Fruit fly (Drosophila melanogaster): Measurements from ENCODE around the gene Pdss2.

DNA sequence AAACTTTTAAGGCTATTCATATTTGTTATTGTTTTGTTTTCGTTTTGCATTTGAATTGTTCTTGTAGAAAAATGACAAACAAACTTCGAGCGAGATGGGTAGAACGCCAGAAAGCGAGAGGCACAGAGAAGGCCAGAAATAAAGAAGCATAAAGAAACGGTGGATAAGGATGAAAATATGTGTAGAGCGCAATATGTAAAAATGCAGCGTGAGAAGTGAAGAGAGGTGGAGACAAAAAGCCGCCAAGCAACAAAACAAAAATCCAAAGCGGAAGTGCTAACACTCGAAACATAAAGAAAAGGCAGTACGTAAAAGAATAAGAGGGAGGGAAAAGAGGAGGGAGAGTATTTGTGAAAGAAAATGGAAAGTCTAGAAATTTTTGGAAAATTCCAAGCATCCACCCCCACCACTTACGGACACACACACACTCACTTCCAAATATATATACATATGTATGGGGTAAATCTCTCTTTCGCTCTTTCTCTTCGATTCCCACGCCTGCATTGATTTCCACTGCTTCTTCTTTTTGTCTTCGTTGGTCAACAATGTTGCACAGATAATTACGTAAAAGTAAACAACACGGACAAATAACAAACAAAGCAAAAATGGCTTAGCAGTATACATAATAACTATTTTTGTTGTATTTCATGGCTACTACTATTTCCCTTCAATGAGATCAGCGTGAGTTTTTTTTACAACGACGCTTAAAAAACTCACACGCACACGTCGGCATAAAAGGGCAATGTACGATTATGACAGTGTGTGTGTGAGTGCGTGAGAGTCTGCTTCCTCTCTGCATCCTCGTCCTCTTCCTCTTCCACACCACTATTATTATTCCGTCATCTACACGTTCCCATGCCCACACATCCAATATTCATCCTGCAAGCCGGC, 20.1 kb upstream of the Pdss2 start:
- TF ChIP-seq GATAe (GFP tag; conservative IDR thresholded peaks at IDR 0.05): no peak
- TF ChIP-seq D (optimal IDR thresholded peaks at IDR 0.05): no peak
- TF ChIP-seq D (GFP tag; optimal IDR thresholded peaks at IDR 0.05): peak; percentile 27
- no peak for TF ChIP-seq Hr39 (optimal IDR thresholded peaks at IDR 0.05)
- no peak for TF ChIP-seq hkb (optimal IDR thresholded peaks at IDR 0.05)
- TF ChIP-seq hkb (GFP tag; IDR thresholded peaks at IDR 0.05): peak; percentile 25; the same call in 1 of the 2 replicates
- no peak for TF ChIP-seq so (GFP tag; IDR thresholded peaks at IDR 0.05)
- TF ChIP-seq Spps (tag; optimal IDR thresholded peaks at IDR 0.05): peak; percentile 24
- no peak for TF ChIP-seq CG13287 (GFP tag; IDR thresholded peaks at IDR 0.05; ENCODE audit: partially characterized antibody)
- TF ChIP-seq CTCF (GFP tag; optimal IDR thresholded peaks at IDR 0.05): no peak
- no peak for TF ChIP-seq sug (tag; optimal IDR thresholded peaks at IDR 0.05)
